Fruit fly (Drosophila melanogaster) whole organism, pupa: Measurements from ENCODE around the gene CG7943.
A peak's percentile ranks its signal among the peaks of the same experiment; 100 is the strongest.

Experiments
- CG10348 ChIP-seq: fragments of 200-800 bp; sonication (Bioruptor generic); IDR thresholded peaks from 2 replicates; pipeline ENCODE4 v1.3.6; 2022; ENCODE audit warnings: missing biosample characterization, missing genetic modification characterization
- CG12605 ChIP-seq: fragments of 200-800 bp; sonication (Bioruptor generic); IDR thresholded peaks from 2 replicates; pipeline ENCODE4 v1.3.6; 2022; ENCODE audit warnings: missing biosample characterization, missing genetic modification characterization
- CG13204 ChIP-seq: fragments of 200-800 bp; sonication (Bioruptor generic); optimal IDR thresholded peaks from 2 replicates; lab custom pipeline; 2018; ENCODE audit warnings: missing biosample characterization, mild to moderate bottlenecking, missing genetic modification characterization, moderate library complexity
- CG14655 ChIP-seq: fragments of 200-800 bp; sonication (Bioruptor generic); optimal IDR thresholded peaks from 3 replicates; lab custom pipeline; 2017; ENCODE audit warnings: mild to moderate bottlenecking, missing biosample characterization, missing genetic modification reagents, missing genetic modification characterization
- CG15710 ChIP-seq: fragments of 200-800 bp; sonication (Bioruptor generic); optimal IDR thresholded peaks from 2 replicates; lab custom pipeline; 2018; ENCODE audit warnings: missing biosample characterization, mild to moderate bottlenecking, missing genetic modification characterization, moderate library complexity
- CG17806 ChIP-seq: fragments of 200-800 bp; sonication (Bioruptor generic); optimal IDR thresholded peaks from 2 replicates; lab custom pipeline; 2018; ENCODE audit warnings: missing biosample characterization, mild to moderate bottlenecking, missing genetic modification characterization, moderate library complexity
- CG32121 ChIP-seq: fragments of 200-800 bp; sonication (Bioruptor generic); IDR thresholded peaks from 2 replicates; pipeline ENCODE4 v1.3.6; 2022; ENCODE audit warnings: missing biosample characterization, missing genetic modification characterization
- CG34367 ChIP-seq: fragments of 200-800 bp; sonication (Bioruptor generic); optimal IDR thresholded peaks from 2 replicates; lab custom pipeline; 2018; ENCODE audit warnings: missing biosample characterization, mild to moderate bottlenecking, missing genetic modification characterization
- CG4496 ChIP-seq: fragments of 200-800 bp; sonication (Bioruptor generic); IDR thresholded peaks from 3 replicates; pipeline ENCODE4 v1.3.6; 2022; ENCODE audit warnings: missing biosample characterization, missing genetic modification characterization
- CG8159 ChIP-seq: fragments of 200-800 bp; sonication (Bioruptor generic); optimal IDR thresholded peaks from 3 replicates; lab custom pipeline; 2018; ENCODE audit warnings: missing biosample characterization, mild to moderate bottlenecking, missing genetic modification characterization, moderate library complexity
- CG8301 ChIP-seq: fragments of 200-800 bp; sonication (Bioruptor generic); optimal IDR thresholded peaks from 2 replicates; lab custom pipeline; 2018; ENCODE audit warnings: missing biosample characterization, mild to moderate bottlenecking, missing genetic modification characterization
- CG9948 ChIP-seq: fragments of 200-800 bp; sonication (Bioruptor generic); optimal IDR thresholded peaks from 2 replicates; lab custom pipeline; 2018; ENCODE audit warnings: missing biosample characterization, mild to moderate bottlenecking, missing genetic modification characterization, moderate library complexity
- D1 ChIP-seq: fragments of 200-800 bp; sonication (Bioruptor generic); optimal IDR thresholded peaks from 2 replicates; lab custom pipeline; 2018; ENCODE audit warnings: missing biosample characterization, mild to moderate bottlenecking, missing genetic modification characterization, moderate library complexity
- EcR ChIP-seq: fragments of 200-800 bp; sonication (Bioruptor generic); optimal IDR thresholded peaks from 3 replicates; lab custom pipeline; 2019; ENCODE audit warnings: missing biosample characterization, missing genetic modification characterization, mild to moderate bottlenecking, moderate library complexity, missing genetic modification reagents
- Ets98B ChIP-seq: fragments of 200-800 bp; sonication (Bioruptor generic); IDR thresholded peaks from 2 replicates; pipeline ENCODE4 v1.3.6; 2022; ENCODE audit warnings: missing biosample characterization, missing genetic modification characterization
- Pif1A ChIP-seq: fragments of 200-800 bp; sonication (Bioruptor generic); optimal IDR thresholded peaks from 3 replicates; lab custom pipeline; 2016; ENCODE audit warnings: missing biosample characterization, missing genetic modification characterization
- Pif1B ChIP-seq: fragments of 200-800 bp; sonication (Bioruptor generic); optimal IDR thresholded peaks from 3 replicates; lab custom pipeline; 2016; ENCODE audit warnings: missing biosample characterization, missing genetic modification characterization
- Snoo ChIP-seq: fragments of 200-800 bp; sonication (Bioruptor generic); optimal IDR thresholded peaks from 3 replicates; lab custom pipeline; 2017; ENCODE audit warnings: missing biosample characterization, mild to moderate bottlenecking, missing genetic modification characterization, inconsistent platforms
- fd96Ca ChIP-seq: fragments of 200-800 bp; sonication (Bioruptor generic); IDR thresholded peaks from 3 replicates; pipeline ENCODE4 v1.3.6; 2022; ENCODE audit warnings: missing biosample characterization, missing genetic modification characterization
- gl ChIP-seq: fragments of 200-800 bp; sonication (Bioruptor generic); optimal IDR thresholded peaks from 2 replicates; lab custom pipeline; 2018; ENCODE audit warnings: missing biosample characterization, mild to moderate bottlenecking, missing genetic modification characterization
- rn ChIP-seq: fragments of 200-800 bp; sonication (Bioruptor generic); IDR thresholded peaks from 2 replicates; pipeline ENCODE4 v1.3.6; 2022; ENCODE audit warnings: missing biosample characterization, missing genetic modification characterization

CG7943 gene

DNA sequence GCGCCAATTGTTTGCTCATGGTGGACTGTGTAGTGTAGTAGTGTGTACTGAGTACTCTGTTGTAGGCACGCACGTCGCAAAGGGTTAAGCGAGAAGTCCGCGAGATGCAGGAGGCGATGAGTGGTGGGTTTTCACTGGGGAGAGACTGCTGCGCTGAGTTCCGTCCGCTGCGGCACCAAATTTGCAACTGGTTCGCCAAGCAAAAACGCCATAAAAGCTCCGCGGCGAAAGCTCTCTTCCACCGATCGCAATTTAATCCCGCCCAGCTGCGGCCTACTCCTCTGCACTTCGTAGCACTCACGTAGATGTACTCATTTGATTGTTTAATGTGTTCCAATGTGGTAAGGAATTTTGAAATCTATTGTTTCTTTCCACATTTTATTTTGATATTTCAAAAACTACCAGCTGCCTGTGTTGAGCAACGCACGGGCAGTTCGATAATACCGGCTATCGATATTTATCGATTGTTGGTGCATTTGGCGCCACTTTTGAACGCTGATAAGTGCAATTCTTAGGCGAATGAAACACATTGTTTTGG is 31.2 kb upstream of the CG7943 start, which contains the start of gene CG7920:
Gene CG7920 (minus strand): TSS at position 308 of the 538 bp plus-strand sequence.
- no peak for TF ChIP-seq CG14655 (GFP tag; lab: Kevin White, UChicago)
- no peak for TF ChIP-seq CG8159 (tag; lab: Kevin White, UChicago)
- TF ChIP-seq fd96Ca = no peak
- no peak for TF ChIP-seq Snoo (tag; lab: Kevin White, UChicago)
- TF ChIP-seq EcR (GFP tag; lab: Kevin White, UChicago) = no peak
- peak; percentile 40; the same call in 1 of the 2 replicates for TF ChIP-seq Ets98B (GFP tag; lab: Robert Waterston, UW)
- TF ChIP-seq Pif1B (GFP tag; lab: Kevin White, UChicago) = no peak
- peak; percentile 6 for TF ChIP-seq CG8301 (tag; lab: Kevin White, UChicago)
- no peak for TF ChIP-seq rn (GFP tag; lab: Robert Waterston, UW)
- no peak for TF ChIP-seq CG15710 (tag; lab: Kevin White, UChicago)
- no peak for TF ChIP-seq CG9948 (tag; lab: Kevin White, UChicago)
- TF ChIP-seq CG17806 (tag; lab: Kevin White, UChicago) = peak; percentile 6
- no peak for TF ChIP-seq D1 (tag; lab: Kevin White, UChicago)
- no peak for TF ChIP-seq CG10348 (GFP tag; lab: Robert Waterston, UW)
- no peak for TF ChIP-seq gl (tag; lab: Kevin White, UChicago)
- peak; percentile 44; the same call in 1 of the 2 replicates for TF ChIP-seq CG12605 (GFP tag; lab: Robert Waterston, UW)
- 0 out of 2 replicates have a peak, but pooled peaks have one; percentile 24 for TF ChIP-seq CG32121 (GFP tag; lab: Robert Waterston, UW)
- 0 out of 3 replicates have a peak, but pooled peaks have one; percentile 36 for TF ChIP-seq CG4496
- TF ChIP-seq CG34367 (tag; lab: Kevin White, UChicago) = peak; percentile 7
- TF ChIP-seq CG13204 (GFP tag; lab: Kevin White, UChicago) = peak; percentile 45
- no peak for TF ChIP-seq Pif1A

- TF ChIP-seq CG8301 (tag; lab: Kevin White, UChicago) = peak; percentile 44
- no peak for TF ChIP-seq Pif1B (GFP tag; lab: Kevin White, UChicago)
- no peak for TF ChIP-seq D1 (tag; lab: Kevin White, UChicago)
- TF ChIP-seq CG32121 (GFP tag; lab: Robert Waterston, UW) = peak; percentile 73
- peak; percentile 64; the same call in 2 of the 3 replicates for TF ChIP-seq CG4496
- no peak for TF ChIP-seq EcR (GFP tag; lab: Kevin White, UChicago)
- no peak for TF ChIP-seq Snoo (tag; lab: Kevin White, UChicago)
- TF ChIP-seq CG15710 (tag; lab: Kevin White, UChicago) = peak; percentile 9
- TF ChIP-seq CG14655 (GFP tag; lab: Kevin White, UChicago) = no peak
- TF ChIP-seq fd96Ca = peak; percentile 37; the same call in 1 of the 3 replicates
- peak; percentile 57 for TF ChIP-seq Ets98B (GFP tag; lab: Robert Waterston, UW)
- TF ChIP-seq CG12605 (GFP tag; lab: Robert Waterston, UW) = no peak
- TF ChIP-seq CG13204 (GFP tag; lab: Kevin White, UChicago) = no peak
- no peak for TF ChIP-seq CG34367 (tag; lab: Kevin White, UChicago)
- TF ChIP-seq CG9948 (tag; lab: Kevin White, UChicago) = peak; percentile 20
- TF ChIP-seq CG17806 (tag; lab: Kevin White, UChicago) = peak; percentile 8
- TF ChIP-seq Pif1A = no peak
- TF ChIP-seq CG10348 (GFP tag; lab: Robert Waterston, UW) = no peak
- TF ChIP-seq CG8159 (tag; lab: Kevin White, UChicago) = peak; percentile 27
- no peak for TF ChIP-seq gl (tag; lab: Kevin White, UChicago)
- 0 out of 2 replicates have a peak, but pooled peaks have one; percentile 21 for TF ChIP-seq rn (GFP tag; lab: Robert Waterston, UW)
These were observed 25.3 kb upstream of the CG7943 start for dm6 chr3R:30021009-30021408.

- TF ChIP-seq Snoo (tag; lab: Kevin White, UChicago) = peak; percentile 17
- no peak for TF ChIP-seq EcR (GFP tag; lab: Kevin White, UChicago)
- TF ChIP-seq CG15710 (tag; lab: Kevin White, UChicago) = no peak
- no peak for TF ChIP-seq CG14655 (GFP tag; lab: Kevin White, UChicago)
- no peak for TF ChIP-seq fd96Ca
- TF ChIP-seq CG10348 (GFP tag; lab: Robert Waterston, UW) = no peak
- TF ChIP-seq Pif1B (GFP tag; lab: Kevin White, UChicago) = no peak
- TF ChIP-seq CG13204 (GFP tag; lab: Kevin White, UChicago) = peak; percentile 98
- TF ChIP-seq gl (tag; lab: Kevin White, UChicago) = no peak
- TF ChIP-seq CG4496 = peak; percentile 61; the same call in 2 of the 3 replicates
- TF ChIP-seq CG8301 (tag; lab: Kevin White, UChicago) = no peak
- peak; percentile 2 for TF ChIP-seq CG17806 (tag; lab: Kevin White, UChicago)
- TF ChIP-seq CG12605 (GFP tag; lab: Robert Waterston, UW) = peak; percentile 47
- no peak for TF ChIP-seq D1 (tag; lab: Kevin White, UChicago)
- TF ChIP-seq CG8159 (tag; lab: Kevin White, UChicago) = no peak
- no peak for TF ChIP-seq CG34367 (tag; lab: Kevin White, UChicago)
- TF ChIP-seq Ets98B (GFP tag; lab: Robert Waterston, UW) = peak; percentile 65; the same call in 1 of the 2 replicates
- TF ChIP-seq Pif1A = no peak
- no peak for TF ChIP-seq CG9948 (tag; lab: Kevin White, UChicago)
- TF ChIP-seq CG32121 (GFP tag; lab: Robert Waterston, UW) = no peak; the same call in 1 of the 2 replicates
- TF ChIP-seq rn (GFP tag; lab: Robert Waterston, UW) = no peak
These were observed 24.5 kb upstream of the CG7943 start, which contains the start of gene Mgat2 for dm6 chr3R:30021559-30022451. Mgat2 (minus strand) TSS chr3R:30022221.
